Fruit fly (Drosophila melanogaster) whole organism, embryonic: ENCODE measurements around the gene Tengl1.

Experiments
- Abd-B ChIP-seq: fragments of 200-800 bp; sonication (Bioruptor generic); optimal IDR thresholded peaks from 2 replicates; lab custom pipeline; 2018; ENCODE audit warnings: missing biosample characterization, mild to moderate bottlenecking, missing genetic modification characterization, moderate library complexity
- Atf6 ChIP-seq: fragments of 200-800 bp; sonication (Bioruptor generic); IDR thresholded peaks from 2 replicates; pipeline ENCODE4 v1.3.6; 2022; ENCODE audit warnings: missing biosample characterization, missing genetic modification characterization
- CG10147 ChIP-seq: fragments of 200-800 bp; sonication (Bioruptor generic); optimal IDR thresholded peaks from 2 replicates; lab custom pipeline; 2019; ENCODE audit warnings: missing biosample characterization, mild to moderate bottlenecking, missing genetic modification characterization, moderate library complexity
- CG10431 ChIP-seq: fragments of 200-800 bp; sonication (Bioruptor generic); optimal IDR thresholded peaks from 3 replicates; lab custom pipeline; 2018; ENCODE audit warnings: missing biosample characterization, mild to moderate bottlenecking, missing genetic modification characterization
- CG10959 ChIP-seq: fragments of 200-800 bp; sonication (Bioruptor generic); IDR thresholded peaks from 2 replicates; pipeline ENCODE4 v1.3.6; 2022; ENCODE audit warnings: missing biosample characterization, missing genetic modification characterization
- CG12299 ChIP-seq: fragments of 200-800 bp; sonication (Bioruptor generic); optimal IDR thresholded peaks from 2 replicates; lab custom pipeline; 2018; ENCODE audit warnings: missing biosample characterization, mild to moderate bottlenecking, missing genetic modification characterization
- CG13287 ChIP-seq: fragments of 200-800 bp; sonication (Bioruptor generic); IDR thresholded peaks from 2 replicates; pipeline ENCODE4 v1.3.6; 2022; ENCODE audit warnings: missing biosample characterization, missing genetic modification characterization; ENCODE audit not compliant: partially characterized antibody
- CG13624 ChIP-seq: fragments of 200-800 bp; sonication (Bioruptor generic); optimal IDR thresholded peaks from 2 replicates; lab custom pipeline; 2016; ENCODE audit warnings: missing biosample characterization, missing genetic modification characterization
- CG32532 ChIP-seq: fragments of 200-800 bp; sonication (Bioruptor generic); IDR thresholded peaks from 2 replicates; pipeline ENCODE4 v1.3.6; 2022; ENCODE audit warnings: missing biosample characterization, missing genetic modification characterization
- CG33213 ChIP-seq: fragments of 200-800 bp; sonication (Bioruptor generic); optimal IDR thresholded peaks from 3 replicates; lab custom pipeline; 2016; ENCODE audit warnings: missing biosample characterization, missing genetic modification characterization
- CG3838 ChIP-seq: fragments of 200-800 bp; sonication (Bioruptor generic); optimal IDR thresholded peaks from 3 replicates; lab custom pipeline; 2016; ENCODE audit warnings: missing biosample characterization, missing genetic modification characterization
- CG4617 ChIP-seq: fragments of 200-800 bp; sonication (Bioruptor generic); optimal IDR thresholded peaks from 3 replicates; lab custom pipeline; 2016; ENCODE audit warnings: missing biosample characterization, missing genetic modification characterization, borderline replicate concordance
- CG4854 ChIP-seq: fragments of 200-800 bp; sonication (Bioruptor generic); optimal IDR thresholded peaks from 2 replicates; lab custom pipeline; 2016; ENCODE audit warnings: missing biosample characterization, missing genetic modification characterization, inconsistent platforms
- CG6254 ChIP-seq: fragments of 200-800 bp; sonication (Bioruptor generic); optimal IDR thresholded peaks from 3 replicates; lab custom pipeline; 2017; ENCODE audit warnings: mild to moderate bottlenecking, missing biosample characterization, missing genetic modification reagents, missing genetic modification characterization
- CG9609 ChIP-seq: fragments of 200-800 bp; sonication (Bioruptor generic); optimal IDR thresholded peaks from 3 replicates; lab custom pipeline; 2016; ENCODE audit warnings: missing biosample characterization, missing genetic modification characterization
- D ChIP-seq, 2 experiments: fragments of 200-800 bp in 1 of 2; fragments of >200 bp in 1 of 2; sonication (Bioruptor generic) in 1 of 2; optimal IDR thresholded peaks; 2 replicates in 1 of 2; 3 replicates in 1 of 2; lab custom pipeline; 2017; ENCODE audit warnings: mild to moderate bottlenecking in 1 of 2, missing biosample characterization in 1 of 2, missing genetic modification characterization in 1 of 2, missing genetic modification reagents in 1 of 2
- Deaf1 ChIP-seq: fragments of 200-800 bp; optimal IDR thresholded peaks from 3 replicates; lab custom pipeline; 2019; ENCODE audit warnings: missing biosample characterization, mild to moderate bottlenecking, missing genetic modification characterization, moderate library complexity
- Doc3 ChIP-seq: fragments of 200-800 bp; sonication (Bioruptor generic); IDR thresholded peaks from 3 replicates; pipeline ENCODE4 v1.3.6; 2022; ENCODE audit warnings: missing biosample characterization, missing genetic modification characterization; ENCODE audit not compliant: partially characterized antibody
- Dref ChIP-seq: fragments of 200-800 bp; sonication (Bioruptor generic); IDR thresholded peaks from 2 replicates; pipeline ENCODE4 v1.3.6; 2022; ENCODE audit warnings: missing biosample characterization, missing genetic modification characterization
- Fer3 ChIP-seq: fragments of 200-800 bp; sonication (Bioruptor generic); optimal IDR thresholded peaks from 2 replicates; lab custom pipeline; 2018; ENCODE audit warnings: missing biosample characterization, mild to moderate bottlenecking, missing genetic modification characterization, moderate library complexity
- Hr39 ChIP-seq: fragments of >200 bp; optimal IDR thresholded peaks from 2 replicates; lab custom pipeline; 2017
- Hsf ChIP-seq: fragments of 200-800 bp; sonication (Bioruptor generic); optimal IDR thresholded peaks from 3 replicates; lab custom pipeline; 2016; ENCODE audit warnings: missing biosample characterization, missing genetic modification characterization
- NC2β ChIP-seq: fragments of 200-800 bp; sonication (Bioruptor generic); optimal IDR thresholded peaks from 2 replicates; lab custom pipeline; 2016; ENCODE audit warnings: missing biosample characterization, missing genetic modification characterization
- NFAT ChIP-seq: fragments of 200-800 bp; sonication (Bioruptor generic); IDR thresholded peaks from 2 replicates; pipeline ENCODE4 v1.3.6; 2022; ENCODE audit warnings: missing biosample characterization, missing genetic modification characterization
- Rfx ChIP-seq: fragments of 200-800 bp; sonication (Bioruptor generic); IDR thresholded peaks from 2 replicates; pipeline ENCODE4 v1.3.6; 2022; ENCODE audit warnings: missing biosample characterization, missing genetic modification characterization
- Side ChIP-seq: fragments of 200-800 bp; sonication (Bioruptor generic); optimal IDR thresholded peaks from 2 replicates; lab custom pipeline; 2016; ENCODE audit warnings: missing biosample characterization, missing genetic modification characterization
- Taf1 ChIP-seq: fragments of 200-800 bp; sonication (Bioruptor generic); IDR thresholded peaks from 2 replicates; pipeline ENCODE4 v1.3.6; 2022; ENCODE audit warnings: missing biosample characterization, missing genetic modification characterization
- Usf ChIP-seq: fragments of 200-800 bp; sonication (Bioruptor generic); optimal IDR thresholded peaks from 2 replicates; lab custom pipeline; 2017; ENCODE audit warnings: missing genotype, missing biosample characterization, missing genetic modification characterization
- ab ChIP-seq: fragments of 200-800 bp; sonication (Bioruptor generic); optimal IDR thresholded peaks from 2 replicates; lab custom pipeline; 2016; ENCODE audit warnings: missing biosample characterization, missing genetic modification characterization
- aop ChIP-seq: fragments of 200-800 bp; sonication (Bioruptor generic); IDR thresholded peaks from 2 replicates; pipeline ENCODE4 v1.3.6; 2022; ENCODE audit warnings: missing biosample characterization, missing genetic modification characterization
- bbx ChIP-seq: fragments of 200-800 bp; sonication (Bioruptor generic); IDR thresholded peaks from 2 replicates; pipeline ENCODE4 v1.3.6; 2022; ENCODE audit warnings: missing biosample characterization, missing genetic modification characterization; ENCODE audit not compliant: partially characterized antibody
- da ChIP-seq: fragments of 200-800 bp; sonication (Bioruptor generic); optimal IDR thresholded peaks from 2 replicates; lab custom pipeline; 2016; ENCODE audit warnings: missing biosample characterization, missing genetic modification characterization
- exex ChIP-seq: fragments of 200-800 bp; sonication (Bioruptor generic); optimal IDR thresholded peaks from 4 replicates; lab custom pipeline; 2018; ENCODE audit warnings: missing biosample characterization, mild to moderate bottlenecking, missing genetic modification characterization, moderate library complexity
- fd102C ChIP-seq: fragments of 200-800 bp; sonication (Bioruptor generic); optimal IDR thresholded peaks from 2 replicates; lab custom pipeline; 2018; ENCODE audit warnings: missing biosample characterization, mild to moderate bottlenecking, missing genetic modification characterization, moderate library complexity
- gce ChIP-seq: fragments of 200-800 bp; sonication (Bioruptor generic); IDR thresholded peaks from 3 replicates; pipeline ENCODE4 v1.3.6; 2022; ENCODE audit warnings: missing biosample characterization, missing genetic modification characterization
- gcm2 ChIP-seq: fragments of 200-800 bp; sonication (Bioruptor generic); optimal IDR thresholded peaks from 2 replicates; lab custom pipeline; 2016; ENCODE audit warnings: missing biosample characterization, missing genetic modification characterization
- gro ChIP-seq: fragments of 200-800 bp; sonication (Bioruptor generic); optimal IDR thresholded peaks from 2 replicates; lab custom pipeline; 2016; ENCODE audit warnings: missing biosample characterization, missing genetic modification characterization
- h ChIP-seq: fragments of >200 bp; optimal IDR thresholded peaks from 2 replicates; lab custom pipeline; 2017
- klu ChIP-seq: fragments of 200-800 bp; sonication (Bioruptor generic); IDR thresholded peaks from 2 replicates; pipeline ENCODE4 v1.3.6; 2022; ENCODE audit warnings: missing biosample characterization, missing genetic modification characterization
- knrl ChIP-seq: fragments of 200-800 bp; sonication (Bioruptor generic); IDR thresholded peaks from 3 replicates; pipeline ENCODE4 v1.3.6; 2022; ENCODE audit warnings: missing biosample characterization, missing genetic modification characterization; ENCODE audit not compliant: partially characterized antibody
- otp ChIP-seq: fragments of 200-800 bp; sonication (Bioruptor generic); IDR thresholded peaks from 3 replicates; pipeline ENCODE4, ENCODE4 v1.3.6; 2022; ENCODE audit warnings: missing biosample characterization, missing genetic modification characterization
- p53 ChIP-seq: fragments of 200-800 bp; sonication (Bioruptor generic); optimal IDR thresholded peaks from 2 replicates; lab custom pipeline; 2016; ENCODE audit warnings: missing biosample characterization, missing genetic modification characterization
- pfk ChIP-seq: fragments of 200-800 bp; sonication (Bioruptor generic); optimal IDR thresholded peaks from 2 replicates; lab custom pipeline; 2018; ENCODE audit warnings: missing biosample characterization, mild to moderate bottlenecking, missing genetic modification characterization, moderate library complexity
- sc ChIP-seq, 3 experiments: fragments of >200 bp in 2 of 3; fragments of 200-800 bp in 1 of 3; sonication (Bioruptor generic) in 1 of 3; optimal IDR thresholded peaks; 2 replicates in 2 of 3; 3 replicates in 1 of 3; lab custom pipeline; 2017; ENCODE audit warnings: mild to moderate bottlenecking in 1 of 3, missing biosample characterization in 1 of 3, missing genetic modification characterization in 1 of 3, missing genetic modification reagents in 1 of 3
- seq ChIP-seq: fragments of 200-800 bp; sonication (Bioruptor generic); IDR thresholded peaks from 2 replicates; pipeline ENCODE4 v1.3.6; 2022; ENCODE audit warnings: missing biosample characterization, missing genetic modification characterization
- slp2 ChIP-seq: fragments of 200-800 bp; sonication (Bioruptor generic); optimal IDR thresholded peaks from 2 replicates; lab custom pipeline; 2016; ENCODE audit warnings: missing biosample characterization, missing genetic modification characterization
- tio ChIP-seq: fragments of 200-800 bp; sonication (Bioruptor generic); optimal IDR thresholded peaks from 2 replicates; lab custom pipeline; 2017; ENCODE audit warnings: missing biosample characterization, missing genetic modification characterization, inconsistent platforms
- usp ChIP-seq: fragments of >200 bp; optimal IDR thresholded peaks from 2 replicates; lab custom pipeline; 2017; ENCODE audit warnings: missing biosample characterization, missing genetic modification characterization
- wdn ChIP-seq: fragments of 200-800 bp; sonication (Bioruptor generic); IDR thresholded peaks from 2 replicates; pipeline ENCODE4 v1.3.6; 2022; ENCODE audit warnings: missing biosample characterization, missing genetic modification characterization
- zfh1 ChIP-seq: fragments of 200-800 bp; sonication (Bioruptor generic); IDR thresholded peaks from 3 replicates; pipeline ENCODE4 v1.3.6; 2022; ENCODE audit warnings: missing biosample characterization, missing genetic modification characterization

The Tengl1 gene

dm6 chr2L:2196590-2197474 is 43.6 kb downstream of the Tengl1 start (continued):
- TF ChIP-seq CG10959 (GFP tag; lab: Robert Waterston, UW) = no peak
- no peak for TF ChIP-seq aop (GFP tag; lab: Robert Waterston, UW)
- TF ChIP-seq Side (GFP tag; lab: Kevin White, UChicago) = peak; percentile 59
- TF ChIP-seq CG4854 (GFP tag; lab: Kevin White, UChicago) = no peak
- no peak for TF ChIP-seq gce
- TF ChIP-seq Taf1 (GFP tag; lab: Robert Waterston, UW) = no peak
- no peak for TF ChIP-seq Abd-B (GFP tag; lab: Kevin White, UChicago)
- TF ChIP-seq zfh1 = no peak
- peak; percentile 52 for TF ChIP-seq Fer3 (tag; lab: Kevin White, UChicago)
- peak; percentile 64 for TF ChIP-seq exex (tag; lab: Kevin White, UChicago)
- TF ChIP-seq da = peak; percentile 10
- no peak for TF ChIP-seq Atf6 (GFP tag; lab: Robert Waterston, UW)
- TF ChIP-seq otp (GFP tag; lab: Robert Waterston, UW) = no peak
- TF ChIP-seq usp (GFP tag; lab: Kevin White, UChicago) = peak; percentile 22
- TF ChIP-seq tio (GFP tag; lab: Kevin White, UChicago) = peak; percentile 24
- TF ChIP-seq CG32532 = no peak
- TF ChIP-seq Dref (GFP tag; lab: Robert Waterston, UW) = no peak
- TF ChIP-seq NC2β = no peak
- peak; percentile 24 for TF ChIP-seq pfk (GFP tag; lab: Kevin White, UChicago)
- peak; percentile 91 for TF ChIP-seq D (optimal IDR thresholded peaks at IDR 0.05; lab: Kevin White, UChicago)
- TF ChIP-seq D (GFP tag; optimal IDR thresholded peaks at IDR 0.05; lab: Kevin White, UChicago) = peak; percentile 16
- no peak for TF ChIP-seq klu (GFP tag; lab: Robert Waterston, UW)
- TF ChIP-seq ab (GFP tag; lab: Kevin White, UChicago) = peak; percentile 61
- peak; percentile 92 for TF ChIP-seq Deaf1 (tag; lab: Kevin White, UChicago)
- TF ChIP-seq Hsf (GFP tag; lab: Kevin White, UChicago) = peak; percentile 45
- TF ChIP-seq Doc3 (GFP tag; lab: Robert Waterston, UW) = no peak
- TF ChIP-seq bbx (GFP tag; lab: Robert Waterston, UW) = no peak
- TF ChIP-seq Usf (GFP tag; lab: Kevin White, UChicago) = peak; percentile 68
- no peak for TF ChIP-seq slp2 (GFP tag; lab: Kevin White, UChicago)
- TF ChIP-seq gcm2 (GFP tag; lab: Kevin White, UChicago) = no peak
- TF ChIP-seq CG4617 (GFP tag; lab: Kevin White, UChicago) = no peak
- TF ChIP-seq h (lab: Kevin White, UChicago) = no peak
- TF ChIP-seq CG33213 (GFP tag; lab: Kevin White, UChicago) = peak; percentile 63
- peak; percentile 32 for TF ChIP-seq p53 (GFP tag; lab: Kevin White, UChicago)
- TF ChIP-seq CG10147 = peak; percentile 26
- no peak for TF ChIP-seq Hr39 (lab: Kevin White, UChicago)
- TF ChIP-seq CG12299 = peak; percentile 20
- no peak for TF ChIP-seq fd102C (GFP tag; lab: Kevin White, UChicago)
- peak; percentile 100 for TF ChIP-seq CG3838 (GFP tag; lab: Kevin White, UChicago)
- TF ChIP-seq Rfx (GFP tag; lab: Robert Waterston, UW) = no peak
- TF ChIP-seq CG9609 (GFP tag; lab: Kevin White, UChicago) = no peak
- TF ChIP-seq CG13287 (GFP tag; lab: Robert Waterston, UW) = no peak
- no peak for TF ChIP-seq NFAT
- no peak for TF ChIP-seq CG13624 (GFP tag; lab: Kevin White, UChicago)
- no peak for TF ChIP-seq seq (GFP tag; lab: Robert Waterston, UW)
- TF ChIP-seq CG10431 (GFP tag; lab: Kevin White, UChicago) = peak; percentile 57
- peak; percentile 70 for TF ChIP-seq CG6254 (GFP tag; lab: Kevin White, UChicago)
- TF ChIP-seq sc (optimal IDR thresholded peaks at IDR 0.05; lab: Kevin White, UChicago) = no peak
- TF ChIP-seq sc (GFP tag; optimal IDR thresholded peaks at IDR 0.05; lab: Kevin White, UChicago) = peak; percentile 49
- peak; percentile 56 for TF ChIP-seq gro
- TF ChIP-seq knrl (GFP tag; lab: Robert Waterston, UW) = no peak
- TF ChIP-seq wdn (GFP tag; lab: Robert Waterston, UW) = no peak
